Worm (Caenorhabditis elegans) whole organism, young adult: ENCODE data around the gene rbm-39.

Source experiments
- B0019.2 ChIP-seq: fragments of 200-800 bp; sonication (Bioruptor generic); conservative IDR thresholded peaks from 2 replicates; pipeline ENCODE4 v1.3.6; 2022; ENCODE audit warnings: missing genetic modification reagents, missing genetic modification characterization, missing compliant biosample characterization
- B0336.3 ChIP-seq: fragments of 200-800 bp; sonication (Bioruptor generic); IDR thresholded peaks from 2 replicates; pipeline ENCODE4 v1.3.6; 2022; ENCODE audit warnings: missing genetic modification characterization, missing compliant biosample characterization
- C17E4.6 ChIP-seq: fragments of 200-800 bp; sonication (Bioruptor generic); IDR thresholded peaks from 2 replicates; pipeline ENCODE4 v1.3.6; 2022; ENCODE audit warnings: missing genetic modification reagents, missing genetic modification characterization, missing compliant biosample characterization
- F10E7.11 ChIP-seq: sonication (generic microtip); optimal IDR thresholded peaks from 2 replicates; lab custom pipeline; 2017; ENCODE audit warnings: mild to moderate bottlenecking, missing genetic modification characterization, moderate library complexity, missing compliant biosample characterization
- F23B12.7 ChIP-seq: sonication (generic microtip); optimal IDR thresholded peaks from 2 replicates; lab custom pipeline; 2017; ENCODE audit warnings: missing genetic modification characterization, mild to moderate bottlenecking, missing compliant biosample characterization, antibody characterized with exemption, moderate library complexity; ENCODE audit not compliant: insufficient read depth
- F37B4.10 ChIP-seq: fragments of 200-800 bp; sonication (Bioruptor generic); IDR thresholded peaks from 2 replicates; pipeline ENCODE4 v1.3.6; 2022; ENCODE audit warnings: missing genetic modification characterization, missing compliant biosample characterization
- F49E8.2 ChIP-seq: sonication (generic microtip); optimal IDR thresholded peaks from 3 replicates; lab custom pipeline; 2017; ENCODE audit warnings: missing genetic modification characterization, mild to moderate bottlenecking, missing compliant biosample characterization, antibody characterized with exemption, moderate library complexity; ENCODE audit not compliant: insufficient read depth
- F52B5.7 ChIP-seq: sonication (generic microtip); optimal IDR thresholded peaks from 2 replicates; lab custom pipeline; 2016; ENCODE audit warnings: mild to moderate bottlenecking, missing genetic modification characterization, missing compliant biosample characterization
- K12H6.12 ChIP-seq: fragments of 200-800 bp; sonication (Bioruptor generic); optimal IDR thresholded peaks from 2 replicates; lab custom pipeline; 2018; ENCODE audit warnings: mild to moderate bottlenecking, missing genetic modification characterization, missing compliant biosample characterization
- T26A5.8 ChIP-seq: sonication (generic microtip); optimal IDR thresholded peaks from 2 replicates; lab custom pipeline; 2016; ENCODE audit warnings: missing genetic modification characterization, missing compliant biosample characterization
- Y53G8AR.9 ChIP-seq: fragments of 200-800 bp; sonication (Bioruptor generic); conservative IDR thresholded peaks from 2 replicates; pipeline ENCODE4 v1.3.6; 2022; ENCODE audit warnings: missing genetic modification reagents, missing genetic modification characterization, missing compliant biosample characterization
- Y67H2A.10 ChIP-seq: fragments of 200-800 bp; sonication (Bioruptor generic); conservative IDR thresholded peaks from 2 replicates; pipeline ENCODE4 v1.3.6; 2022; ENCODE audit warnings: missing genetic modification reagents, missing genetic modification characterization, missing compliant biosample characterization
- Y95B8A.8 ChIP-seq: fragments of 200-800 bp; sonication (Bioruptor generic); IDR thresholded peaks from 2 replicates; pipeline ENCODE4 v1.3.6; 2022; ENCODE audit warnings: missing genetic modification reagents, missing genetic modification characterization, missing compliant biosample characterization
- ama-1 ChIP-seq, 3 experiments: fragments of 150-350 bp in 1 of 3; sonication (generic microtip) in 2 of 3; optimal IDR thresholded peaks; 2 replicates each; lab custom pipeline; 2014 to 2018; ENCODE audit warnings: missing biosample characterization in 2 of 3, missing genetic modification characterization in 2 of 3, missing genetic modification reagents in 2 of 3
- attf-6 ChIP-seq: fragments of 200-800 bp; sonication (Bioruptor generic); IDR thresholded peaks from 2 replicates; pipeline ENCODE4 v1.3.6; 2022; ENCODE audit warnings: missing genetic modification reagents, missing genetic modification characterization, missing compliant biosample characterization
- bed-2 ChIP-seq: fragments of 200-800 bp; sonication (Bioruptor generic); IDR thresholded peaks from 2 replicates; pipeline ENCODE4 v1.3.6; 2022; ENCODE audit warnings: missing genetic modification reagents, missing genetic modification characterization, missing compliant biosample characterization
- cebp-1 ChIP-seq, 2 experiments: fragments of 200-800 bp in 1 of 2; sonication (Bioruptor generic) in 1 of 2; sonication (generic microtip) in 1 of 2; IDR thresholded peaks in 1 of 2; optimal IDR thresholded peaks in 1 of 2; 2 replicates each; pipeline versions ENCODE4 v1.3.6 to Lab custom; 2017 to 2022; ENCODE audit warnings: missing compliant biosample characterization in 2 of 2, missing genetic modification characterization in 2 of 2, mild to moderate bottlenecking in 1 of 2, missing genetic modification reagents in 1 of 2, moderate library complexity in 1 of 2
- ceh-100 ChIP-seq: fragments of 200-800 bp; sonication (Bioruptor generic); IDR thresholded peaks from 2 replicates; pipeline ENCODE4 v1.3.6; 2022; ENCODE audit warnings: missing genetic modification reagents, missing genetic modification characterization, missing compliant biosample characterization
- ceh-91 ChIP-seq: fragments of 200-800 bp; sonication (Bioruptor generic); IDR thresholded peaks from 2 replicates; pipeline ENCODE4 v1.3.6; 2022; ENCODE audit warnings: missing genetic modification reagents, missing genetic modification characterization, missing compliant biosample characterization
- dpl-1 ChIP-seq: fragments of 150-350 bp; optimal IDR thresholded peaks from 2 replicates; lab custom pipeline; 2014; ENCODE audit warnings: missing biosample characterization, missing genetic modification reagents, missing genetic modification characterization
- efl-1 ChIP-seq: fragments of 150-350 bp; optimal IDR thresholded peaks from 2 replicates; lab custom pipeline; 2014; ENCODE audit warnings: missing biosample characterization, missing genetic modification reagents, missing genetic modification characterization
- hmg-20 ChIP-seq: fragments of 200-800 bp; sonication (Bioruptor generic); IDR thresholded peaks from 2 replicates; pipeline ENCODE4 v1.3.6; 2022; ENCODE audit warnings: missing genetic modification reagents, missing genetic modification characterization, missing compliant biosample characterization
- lin-35 ChIP-seq, 3 experiments: fragments of 150-350 bp in 2 of 3; sonication (generic microtip) in 1 of 3; optimal IDR thresholded peaks; 2 replicates each; lab custom pipeline; 2014 to 2018; ENCODE audit warnings: missing biosample characterization in 3 of 3, missing genetic modification characterization in 3 of 3, missing genetic modification reagents in 3 of 3
- lir-1 ChIP-seq: fragments of 200-800 bp; sonication (Bioruptor generic); conservative IDR thresholded peaks from 2 replicates; pipeline ENCODE4 v1.3.6; 2022; ENCODE audit warnings: missing genetic modification reagents, missing genetic modification characterization, missing compliant biosample characterization
- lsl-1 ChIP-seq: fragments of 200-800 bp; sonication (Bioruptor generic); optimal IDR thresholded peaks from 2 replicates; lab custom pipeline; 2018; ENCODE audit warnings: mild to moderate bottlenecking, missing genetic modification characterization, moderate library complexity, missing compliant biosample characterization
- mxl-1 ChIP-seq: sonication (generic microtip); optimal IDR thresholded peaks from 2 replicates; lab custom pipeline; 2016; ENCODE audit warnings: missing genetic modification characterization, missing compliant biosample characterization
- nhr-179 ChIP-seq: sonication (generic microtip); optimal IDR thresholded peaks from 2 replicates; lab custom pipeline; 2016; ENCODE audit warnings: mild to moderate bottlenecking, missing genetic modification characterization, missing compliant biosample characterization
- pbrm-1 ChIP-seq: fragments of 200-800 bp; sonication (Bioruptor generic); IDR thresholded peaks from 2 replicates; pipeline ENCODE4 v1.3.6; 2022; ENCODE audit warnings: missing genetic modification reagents, missing genetic modification characterization, missing compliant biosample characterization
- rec-8 ChIP-seq, 2 experiments: sonication (generic microtip); optimal IDR thresholded peaks; 2 replicates each; lab custom pipeline; 2016; ENCODE audit warnings: mild to moderate bottlenecking in 2 of 2, missing genetic modification characterization in 2 of 2, missing genetic modification reagents in 2 of 2, missing genotype in 2 of 2, missing biosample characterization in 1 of 2, missing compliant biosample characterization in 1 of 2, moderate library complexity in 1 of 2
- repo-1 ChIP-seq: sonication (generic microtip); optimal IDR thresholded peaks from 2 replicates; lab custom pipeline; 2017; ENCODE audit warnings: mild to moderate bottlenecking, missing genetic modification characterization, missing compliant biosample characterization
- sea-2 ChIP-seq: fragments of 200-800 bp; sonication (Bioruptor generic); IDR thresholded peaks from 2 replicates; pipeline ENCODE4 v1.3.6; 2022; ENCODE audit warnings: missing genetic modification characterization, missing compliant biosample characterization
- snpc-1.3 ChIP-seq: sonication (generic microtip); optimal IDR thresholded peaks from 2 replicates; lab custom pipeline; 2017; ENCODE audit warnings: missing genetic modification characterization, mild to moderate bottlenecking, missing compliant biosample characterization, antibody characterized with exemption, moderate library complexity, missing genotype, missing genetic modification reagents; ENCODE audit not compliant: insufficient read depth
- tbp1 ChIP-seq: fragments of 200-800 bp; sonication (Bioruptor generic); optimal IDR thresholded peaks from 2 replicates; lab custom pipeline; 2018; ENCODE audit warnings: mild to moderate bottlenecking, missing genetic modification characterization, missing compliant biosample characterization
- tbx-9 ChIP-seq: sonication (generic microtip); optimal IDR thresholded peaks from 2 replicates; lab custom pipeline; 2016; ENCODE audit warnings: borderline replicate concordance, missing genetic modification characterization, inconsistent platforms, missing compliant biosample characterization
- unc-130 ChIP-seq: sonication (generic microtip); optimal IDR thresholded peaks from 2 replicates; lab custom pipeline; 2016; ENCODE audit warnings: missing genetic modification reagents, missing genetic modification characterization, missing compliant biosample characterization
- xnd-1 ChIP-seq: sonication (generic microtip); optimal IDR thresholded peaks from 2 replicates; lab custom pipeline; 2016; ENCODE audit warnings: missing genotype, missing genetic modification reagents, missing genetic modification characterization, missing compliant biosample characterization
- zfh-2 ChIP-seq: fragments of 200-800 bp; sonication (Bioruptor generic); conservative IDR thresholded peaks from 2 replicates; pipeline ENCODE4 v1.3.6; 2022; ENCODE audit warnings: missing genetic modification reagents, missing genetic modification characterization, missing compliant biosample characterization
- zim-3 ChIP-seq: sonication (generic microtip); optimal IDR thresholded peaks from 2 replicates; lab custom pipeline; 2017; ENCODE audit warnings: mild to moderate bottlenecking, missing genetic modification characterization, moderate library complexity, missing compliant biosample characterization
- ztf-26 ChIP-seq: sonication (generic microtip); optimal IDR thresholded peaks from 2 replicates; lab custom pipeline; 2017; ENCODE audit warnings: missing genetic modification characterization, missing compliant biosample characterization
- ztf-3 ChIP-seq: fragments of 200-800 bp; sonication (Bioruptor generic); optimal IDR thresholded peaks from 2 replicates; lab custom pipeline; 2018; ENCODE audit warnings: mild to moderate bottlenecking, missing genetic modification characterization, missing compliant biosample characterization

The rbm-39 gene

ce11 chrIV:1012447-1012846 is at the start of gene rbm-39 (continued):
- no peak for TF ChIP-seq nhr-179 (tag; lab: Kevin White, UChicago)
- TF ChIP-seq lin-35 (GFP tag; optimal IDR thresholded peaks at IDR 0.05; lab: Kevin White, UChicago), result peak in 2 of 3 experiments; percentile 40 to 76
- peak; percentile 85 for TF ChIP-seq repo-1 (tag; lab: Kevin White, UChicago)
- peak; percentile 58; the same call in 1 of the 2 replicates for TF ChIP-seq B0019.2 (GFP tag; lab: Robert Waterston, UW)
- TF ChIP-seq C17E4.6 (GFP tag; lab: Robert Waterston, UW), result no peak
- TF ChIP-seq ama-1 (optimal IDR thresholded peaks at IDR 0.05; lab: Kevin White, UChicago), result peak; percentile 27
- TF ChIP-seq ama-1 (GFP tag; optimal IDR thresholded peaks at IDR 0.05; lab: Kevin White, UChicago), result no peak
- TF ChIP-seq Y53G8AR.9, result no peak; the same call in 1 of the 2 replicates
- no peak for TF ChIP-seq T26A5.8 (tag; lab: Kevin White, UChicago)
- no peak for TF ChIP-seq tbx-9 (tag; lab: Kevin White, UChicago)
- TF ChIP-seq lir-1 (GFP tag; lab: Robert Waterston, UW), result peak; percentile 69; the same call in 1 of the 2 replicates
- peak; percentile 64 for TF ChIP-seq efl-1
- TF ChIP-seq F23B12.7 (tag; lab: Kevin White, UChicago), result peak; percentile 79
- peak; percentile 75 for TF ChIP-seq pbrm-1 (GFP tag; lab: Robert Waterston, UW)
- no peak for TF ChIP-seq hmg-20 (GFP tag; lab: Robert Waterston, UW)
- peak; percentile 60 for TF ChIP-seq tbp1 (GFP tag; lab: Kevin White, UChicago)
- TF ChIP-seq K12H6.12 (tag; lab: Kevin White, UChicago), result peak; percentile 75
- TF ChIP-seq bed-2 (GFP tag; lab: Robert Waterston, UW), result no peak
- peak; percentile 85 for TF ChIP-seq B0336.3 (GFP tag; lab: Robert Waterston, UW)
- TF ChIP-seq Y67H2A.10 (GFP tag; lab: Robert Waterston, UW), result peak; percentile 79
- TF ChIP-seq unc-130, result peak; percentile 6
- no peak for TF ChIP-seq attf-6 (GFP tag; lab: Robert Waterston, UW)
- TF ChIP-seq ceh-91, result peak; percentile 71
- no peak for TF ChIP-seq F10E7.11
- peak; percentile 82 for TF ChIP-seq Y95B8A.8 (GFP tag; lab: Robert Waterston, UW)
- peak; percentile 31 for TF ChIP-seq F49E8.2 (tag; lab: Kevin White, UChicago)
- TF ChIP-seq sea-2, result no peak
- peak; percentile 30 for TF ChIP-seq ztf-26 (tag; lab: Kevin White, UChicago)
- no peak for TF ChIP-seq F37B4.10 (GFP tag; lab: Robert Waterston, UW)
- peak; percentile 78 for TF ChIP-seq lsl-1
- TF ChIP-seq, all 124 proteins: peak for 54

- TF ChIP-seq zim-3 (tag; lab: Kevin White, UChicago), result no peak
- TF ChIP-seq, all 124 proteins: peak for 0
These were observed 41.3 kb upstream of the rbm-39 start for ce11 chrIV:971122-971521.

ce11 chrIV:972401-972800 is 40.0 kb upstream of the rbm-39 start:
- no peak for TF ChIP-seq mxl-1 (tag; lab: Kevin White, UChicago)
- peak; percentile 52; the same call in 1 of the 2 replicates for TF ChIP-seq zfh-2 (GFP tag; lab: Robert Waterston, UW)

ce11 chrIV:972811-973428 is 39.5 kb upstream of the rbm-39 start:
- TF ChIP-seq F10E7.11, result no peak
- no peak for TF ChIP-seq ztf-3
- no peak for TF ChIP-seq F52B5.7 (tag; lab: Kevin White, UChicago)
- no peak for TF ChIP-seq dpl-1 (GFP tag; lab: Kevin White, UChicago)
- no peak for TF ChIP-seq rec-8 (tag; optimal IDR thresholded peaks at IDR 0.05; lab: Kevin White, UChicago)
- TF ChIP-seq ceh-91, result no peak
- no peak for TF ChIP-seq cebp-1 (GFP tag; IDR thresholded peaks at IDR 0.05; lab: Robert Waterston, UW)
- no peak for TF ChIP-seq cebp-1 (tag; optimal IDR thresholded peaks at IDR 0.05; lab: Kevin White, UChicago)
- TF ChIP-seq ceh-100 (GFP tag; lab: Robert Waterston, UW), result no peak
- TF ChIP-seq snpc-1.3, result no peak
- TF ChIP-seq xnd-1 (tag; lab: Kevin White, UChicago), result no peak
